Worm (Caenorhabditis elegans): ENCODE measurements around the gene str-8.

The str-8 gene

DNA sequence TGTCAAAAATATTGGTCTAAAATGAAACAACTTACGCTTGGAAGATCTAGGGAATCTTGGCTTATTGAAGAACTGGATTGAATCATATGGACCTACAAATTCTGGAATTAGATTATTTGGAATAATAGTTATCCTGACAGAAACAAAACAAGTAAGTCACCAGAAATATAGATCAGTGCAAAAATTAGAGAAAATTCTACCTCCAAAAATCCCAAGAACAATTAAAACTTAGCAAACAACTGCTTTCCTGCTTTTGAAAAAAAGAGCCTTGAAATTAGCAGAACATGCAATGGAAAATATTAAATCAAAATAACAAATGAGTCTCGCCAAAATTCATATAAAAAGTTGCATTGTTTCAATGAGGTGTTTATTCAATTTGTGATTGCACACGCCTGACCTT, 18.3 kb downstream of the str-8 start, which contains the start of gene nhr-60:
nhr-60 (minus strand) TSS at position 101 of the 400 bp plus-strand sequence.
- no peak for TF ChIP-seq madf-6 (GFP tag; IDR thresholded peaks at IDR 0.05)
- TF ChIP-seq nfya-2 (GFP tag; IDR thresholded peaks at IDR 0.05) = no peak
- TF ChIP-seq C06A6.2 (GFP tag; conservative IDR thresholded peaks at IDR 0.05) = no peak
- TF ChIP-seq fkh-3 (tag; optimal IDR thresholded peaks at IDR 0.05) = no peak
- TF ChIP-seq lsy-27 (tag; optimal IDR thresholded peaks at IDR 0.05; ENCODE audit: borderline replicate concordance, insufficient read depth) = no peak
- no peak for TF ChIP-seq ccch-3 (GFP tag; optimal IDR thresholded peaks at IDR 0.05)
- no peak for TF ChIP-seq gei-17 (GFP tag; optimal IDR thresholded peaks at IDR 0.05)
- no peak for TF ChIP-seq hmg-1.2 (GFP tag; IDR thresholded peaks at IDR 0.05)
- TF ChIP-seq snpc-1.1 (tag; optimal IDR thresholded peaks at IDR 0.05; ENCODE audit: insufficient read depth) = no peak
- no peak for TF ChIP-seq lir-1 (GFP tag; conservative IDR thresholded peaks at IDR 0.05)
- TF ChIP-seq Y56A3A.18 (GFP tag; IDR thresholded peaks at IDR 0.05) = no peak
- TF ChIP-seq lin-35 (GFP tag; optimal IDR thresholded peaks at IDR 0.05) = no peak
- TF ChIP-seq cebp-1 (GFP tag; IDR thresholded peaks at IDR 0.05) = no peak
- no peak for TF ChIP-seq cebp-1 (tag; optimal IDR thresholded peaks at IDR 0.05)
- TF ChIP-seq hlh-12 (tag; optimal IDR thresholded peaks at IDR 0.05) = no peak
- no peak for TF ChIP-seq bed-1 (GFP tag; IDR thresholded peaks at IDR 0.05)
- no peak for TF ChIP-seq ekl-4 (GFP tag; IDR thresholded peaks at IDR 0.05)
- TF ChIP-seq aptf-2 (GFP tag; conservative IDR thresholded peaks at IDR 0.05) = no peak
- no peak for TF ChIP-seq lin-54 (GFP tag; optimal IDR thresholded peaks at IDR 0.05)
- TF ChIP-seq C17E4.6 (GFP tag; IDR thresholded peaks at IDR 0.05) = no peak

DNA sequence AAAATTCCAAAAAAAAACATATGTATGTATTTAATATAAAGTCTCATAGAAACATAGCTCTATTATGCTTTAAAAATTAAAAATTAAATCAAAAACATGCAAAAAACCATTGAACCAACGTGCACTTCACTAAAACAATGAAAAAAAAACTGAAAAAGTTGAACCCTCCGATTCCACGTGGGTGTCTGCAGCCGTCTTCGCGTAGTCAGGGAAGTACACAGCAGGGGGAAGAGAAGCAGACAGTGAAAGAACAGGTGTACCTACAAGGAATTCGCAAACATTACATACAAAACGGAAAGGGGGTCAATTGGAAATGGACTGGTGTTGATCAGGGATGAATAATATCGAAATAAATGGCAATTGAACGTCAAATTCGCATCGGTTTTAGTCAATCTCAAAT, 19.1 kb downstream of the str-8 start:
- TF ChIP-seq lin-40 (tag; optimal IDR thresholded peaks at IDR 0.05) = no peak
- no peak for TF ChIP-seq hmg-20 (GFP tag; IDR thresholded peaks at IDR 0.05)
- TF ChIP-seq aptf-3 (GFP tag; IDR thresholded peaks at IDR 0.05) = no peak
- no peak for TF ChIP-seq nhr-90 (tag; optimal IDR thresholded peaks at IDR 0.05)
- TF ChIP-seq ceh-27 (GFP tag; optimal IDR thresholded peaks at IDR 0.05) = no peak
- no peak for TF ChIP-seq T07F8.4 (tag; optimal IDR thresholded peaks at IDR 0.05)
- no peak for TF ChIP-seq Y79H2A.3 (GFP tag; conservative IDR thresholded peaks at IDR 0.05)
- TF ChIP-seq him-1 (tag; optimal IDR thresholded peaks at IDR 0.05) = no peak
- no peak for TF ChIP-seq tbx-9 (tag; optimal IDR thresholded peaks at IDR 0.05; ENCODE audit: borderline replicate concordance)
- TF ChIP-seq Y53F4B.3 (GFP tag; IDR thresholded peaks at IDR 0.05) = no peak
- TF ChIP-seq Y67H2A.10 (GFP tag; conservative IDR thresholded peaks at IDR 0.05) = no peak
- no peak for TF ChIP-seq somi-1 (GFP tag; optimal IDR thresholded peaks at IDR 0.05)
- TF ChIP-seq egrh-3 (GFP tag; IDR thresholded peaks at IDR 0.05) = no peak
- TF ChIP-seq attf-3 (GFP tag; conservative IDR thresholded peaks at IDR 0.05) = no peak
- no peak for TF ChIP-seq ztf-25 (GFP tag; IDR thresholded peaks at IDR 0.05)
- TF ChIP-seq dox-1 (GFP tag; IDR thresholded peaks at IDR 0.05) = no peak
- TF ChIP-seq ama-1 (optimal IDR thresholded peaks at IDR 0.05) = no peak
- no peak for TF ChIP-seq ama-1 (GFP tag; optimal IDR thresholded peaks at IDR 0.05)

DNA sequence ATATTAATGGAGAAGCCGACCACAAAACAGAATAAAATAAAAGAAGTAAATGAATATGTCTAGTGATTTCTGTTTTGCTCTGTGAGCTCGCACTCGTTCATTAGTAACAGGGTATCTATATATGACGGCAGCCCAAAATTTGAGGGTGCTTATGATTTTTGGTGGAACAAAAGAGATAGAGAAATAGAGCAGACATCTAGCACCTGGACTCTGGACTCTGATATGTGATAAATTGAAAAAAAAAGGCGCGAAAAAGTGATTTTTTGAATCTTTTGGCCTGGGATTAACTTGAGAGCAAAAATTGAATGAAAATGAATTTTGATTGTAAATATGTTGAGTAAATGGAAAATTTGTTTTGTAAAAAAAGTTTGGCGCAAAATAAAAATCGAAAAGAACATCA, 21.8 kb downstream of the str-8 start, which contains the start of gene nhr-283:
nhr-283 (minus strand) TSS at position 101 of the 400 bp plus-strand sequence.
- TF ChIP-seq Y53F4B.3 (GFP tag; IDR thresholded peaks at IDR 0.05) = no peak
- no peak for TF ChIP-seq lin-26 (GFP tag; IDR thresholded peaks at IDR 0.05)
- TF ChIP-seq madf-3 (GFP tag; IDR thresholded peaks at IDR 0.05) = no peak
- no peak for TF ChIP-seq ztf-25 (GFP tag; IDR thresholded peaks at IDR 0.05)
- TF ChIP-seq hlh-26 (GFP tag; conservative IDR thresholded peaks at IDR 0.05) = no peak
- TF ChIP-seq F57A8.1 (GFP tag; optimal IDR thresholded peaks at IDR 0.05) = no peak
- TF ChIP-seq ceh-91 (GFP tag; IDR thresholded peaks at IDR 0.05) = no peak
- no peak for TF ChIP-seq tbx-9 (tag; optimal IDR thresholded peaks at IDR 0.05; ENCODE audit: borderline replicate concordance)
- no peak for TF ChIP-seq ama-1 (optimal IDR thresholded peaks at IDR 0.05)
- TF ChIP-seq ama-1 (GFP tag; optimal IDR thresholded peaks at IDR 0.05) = no peak
- TF ChIP-seq ceh-58 (GFP tag; IDR thresholded peaks at IDR 0.05) = no peak
- TF ChIP-seq snpc-4 (GFP tag; optimal IDR thresholded peaks at IDR 0.05) = no peak
- no peak for TF ChIP-seq snpc-4 (tag; optimal IDR thresholded peaks at IDR 0.05)
- no peak for TF ChIP-seq nhr-80 (tag; optimal IDR thresholded peaks at IDR 0.05)
- no peak for TF ChIP-seq egl-44 (GFP tag; IDR thresholded peaks at IDR 0.05)
- TF ChIP-seq pha-4 (tag; optimal IDR thresholded peaks at IDR 0.05) = no peak
- TF ChIP-seq T07F8.4 (tag; optimal IDR thresholded peaks at IDR 0.05) = no peak

Measured in whole organism, young adult.